Worm (Caenorhabditis elegans) whole organism, L2 larva: ENCODE results near the gene mfsd-6.
A peak's percentile ranks its signal among the peaks of the same experiment; 100 is the strongest.

Source experiments
- ama-1 ChIP-seq: fragments of 150-350 bp; optimal IDR thresholded peaks from 2 replicates; lab custom pipeline; 2018; ENCODE audit warnings: inconsistent platforms
- ceh-82 ChIP-seq: fragments of 150-350 bp; optimal IDR thresholded peaks from 2 replicates; lab custom pipeline; 2014; ENCODE audit warnings: missing biosample characterization, missing genetic modification characterization
- lin-13 ChIP-seq: fragments of 150-350 bp; optimal IDR thresholded peaks from 2 replicates; lab custom pipeline; 2014; ENCODE audit warnings: missing biosample characterization, missing genetic modification reagents, missing genetic modification characterization
- mab-5 ChIP-seq: fragments of 150-350 bp; optimal IDR thresholded peaks from 2 replicates; lab custom pipeline; 2014; ENCODE audit warnings: missing biosample characterization, missing genetic modification characterization
- nhr-10 ChIP-seq: sonication (generic microtip); optimal IDR thresholded peaks from 2 replicates; lab custom pipeline; 2017; ENCODE audit warnings: missing biosample characterization, missing genetic modification characterization
- nhr-11 ChIP-seq: fragments of 150-350 bp; optimal IDR thresholded peaks from 2 replicates; lab custom pipeline; 2014; ENCODE audit warnings: missing biosample characterization, missing genetic modification characterization
- nhr-237 ChIP-seq: fragments of 150-350 bp; optimal IDR thresholded peaks from 2 replicates; lab custom pipeline; 2014; ENCODE audit warnings: missing biosample characterization, missing genetic modification characterization
- unc-62 ChIP-seq: fragments of 150-350 bp; optimal IDR thresholded peaks from 2 replicates; lab custom pipeline; 2014; ENCODE audit warnings: missing biosample characterization, missing genetic modification reagents, missing genetic modification characterization
- zag-1 ChIP-seq: fragments of 150-350 bp; optimal IDR thresholded peaks from 2 replicates; lab custom pipeline; 2014; ENCODE audit warnings: missing biosample characterization, missing genetic modification characterization

- TF ChIP-seq zag-1 (tag; lab: Kevin White, UChicago) = no peak
- no peak for TF ChIP-seq nhr-237 (tag; lab: Kevin White, UChicago)
- no peak for TF ChIP-seq lin-13 (GFP tag; lab: Kevin White, UChicago)
- no peak for TF ChIP-seq nhr-11 (tag; lab: Kevin White, UChicago)
- no peak for TF ChIP-seq ceh-82 (tag; lab: Kevin White, UChicago)
- TF ChIP-seq mab-5 (tag; lab: Kevin White, UChicago) = peak; percentile 87
- no peak for TF ChIP-seq ama-1 (lab: Kevin White, UChicago)
- no peak for TF ChIP-seq nhr-10
- no peak for TF ChIP-seq unc-62 (GFP tag; lab: Kevin White, UChicago)
Measured at ce11 chrIII:7544211-7544610, 35.0 kb downstream of the mfsd-6 start.
